Worm (Caenorhabditis elegans) whole organism, L3 larva: Measurements from ENCODE around the gene clec-70.
"Not testable (repeated sequence)": the region's sequence is repeated elsewhere in the genome, so short reads cannot be mapped to it uniquely, and the experiment has no call there.

Experiments used
- R02D3.7 ChIP-seq: fragments of 150-350 bp; optimal IDR thresholded peaks from 2 replicates; lab custom pipeline; 2014; ENCODE audit warnings: missing biosample characterization, missing genetic modification characterization
- aly-2 ChIP-seq: fragments of 150-350 bp; optimal IDR thresholded peaks from 2 replicates; lab custom pipeline; 2014; ENCODE audit warnings: missing biosample characterization, missing genetic modification characterization
- ceh-28 ChIP-seq: fragments of 150-350 bp; optimal IDR thresholded peaks from 2 replicates; lab custom pipeline; 2014; ENCODE audit warnings: missing biosample characterization, missing genetic modification reagents, missing genetic modification characterization
- ceh-82 ChIP-seq: fragments of 150-350 bp; optimal IDR thresholded peaks from 2 replicates; lab custom pipeline; 2014; ENCODE audit warnings: missing biosample characterization, missing genetic modification characterization
- ceh-9 ChIP-seq: sonication (generic microtip); optimal IDR thresholded peaks from 2 replicates; lab custom pipeline; 2018; ENCODE audit warnings: missing biosample characterization, missing genetic modification characterization
- egl-27 ChIP-seq: sonication (generic microtip); optimal IDR thresholded peaks from 4 replicates; lab custom pipeline; 2017; ENCODE audit warnings: missing biosample characterization, missing genetic modification reagents, missing genetic modification characterization
- egl-5 ChIP-seq: fragments of 150-350 bp; optimal IDR thresholded peaks from 2 replicates; lab custom pipeline; 2017; ENCODE audit warnings: missing biosample characterization, missing genetic modification reagents, missing genetic modification characterization, inconsistent platforms
- elt-1 ChIP-seq: fragments of 150-350 bp; optimal IDR thresholded peaks from 2 replicates; lab custom pipeline; 2014; ENCODE audit warnings: missing biosample characterization, missing genetic modification characterization
- fkh-10 ChIP-seq: sonication (generic microtip); optimal IDR thresholded peaks from 2 replicates; lab custom pipeline; 2017; ENCODE audit warnings: missing biosample characterization, missing genetic modification reagents, missing genetic modification characterization
- fkh-2 ChIP-seq: fragments of 150-350 bp; optimal IDR thresholded peaks from 2 replicates; lab custom pipeline; 2014; ENCODE audit warnings: missing biosample characterization, missing genetic modification reagents, missing genetic modification characterization
- jun-1 ChIP-seq: fragments of 150-350 bp; optimal IDR thresholded peaks from 2 replicates; lab custom pipeline; 2014; ENCODE audit warnings: missing biosample characterization, missing genetic modification reagents, missing genetic modification characterization
- lin-15B ChIP-seq: fragments of 150-350 bp; optimal IDR thresholded peaks from 2 replicates; lab custom pipeline; 2014; ENCODE audit warnings: missing biosample characterization, missing genetic modification characterization
- mdl-1 ChIP-seq: fragments of 150-350 bp; optimal IDR thresholded peaks from 2 replicates; lab custom pipeline; 2014; ENCODE audit warnings: missing biosample characterization, missing genetic modification characterization
- nfya-1 ChIP-seq: sonication (generic microtip); optimal IDR thresholded peaks from 2 replicates; lab custom pipeline; 2017; ENCODE audit warnings: missing genetic modification characterization, mild to moderate bottlenecking, missing compliant biosample characterization, antibody characterized with exemption, moderate library complexity; ENCODE audit not compliant: insufficient read depth
- nhr-11 ChIP-seq: fragments of 150-350 bp; optimal IDR thresholded peaks from 2 replicates; lab custom pipeline; 2014; ENCODE audit warnings: missing biosample characterization, missing genetic modification characterization
- nhr-12 ChIP-seq: fragments of 150-350 bp; optimal IDR thresholded peaks from 2 replicates; lab custom pipeline; 2014; ENCODE audit warnings: missing biosample characterization, missing genetic modification characterization
- nhr-23 ChIP-seq: fragments of 150-350 bp; optimal IDR thresholded peaks from 2 replicates; lab custom pipeline; 2014; ENCODE audit warnings: missing biosample characterization, missing genetic modification reagents, missing genetic modification characterization
- nhr-28 ChIP-seq: fragments of 150-350 bp; optimal IDR thresholded peaks from 2 replicates; lab custom pipeline; 2014; ENCODE audit warnings: missing biosample characterization, missing genetic modification characterization
- nhr-77 ChIP-seq: fragments of 150-350 bp; optimal IDR thresholded peaks from 2 replicates; lab custom pipeline; 2014; ENCODE audit warnings: missing biosample characterization, missing genetic modification characterization
- pqm-1 ChIP-seq: fragments of 150-350 bp; optimal IDR thresholded peaks from 2 replicates; lab custom pipeline; 2017; ENCODE audit warnings: missing biosample characterization, missing genetic modification characterization, inconsistent platforms
- sea-2 ChIP-seq: fragments of 150-350 bp; sonication (generic microtip); optimal IDR thresholded peaks from 4 replicates; lab custom pipeline; 2014; ENCODE audit warnings: missing biosample characterization, missing genetic modification reagents, missing genetic modification characterization
- skn-1 ChIP-seq: fragments of 150-350 bp; optimal IDR thresholded peaks from 2 replicates; lab custom pipeline; 2014; ENCODE audit warnings: missing biosample characterization, missing genetic modification characterization
- tbx-2 ChIP-seq: sonication (generic microtip); optimal IDR thresholded peaks from 2 replicates; lab custom pipeline; 2016; ENCODE audit warnings: mild to moderate bottlenecking, missing genetic modification characterization, missing compliant biosample characterization
- unc-62 ChIP-seq: fragments of 150-350 bp; sonication (generic microtip); optimal IDR thresholded peaks from 4 replicates; lab custom pipeline; 2014; ENCODE audit warnings: missing biosample characterization, missing genetic modification reagents, missing genetic modification characterization
- zag-1 ChIP-seq: fragments of 150-350 bp; optimal IDR thresholded peaks from 2 replicates; lab custom pipeline; 2014; ENCODE audit warnings: missing biosample characterization, missing genetic modification characterization
- ztf-11 ChIP-seq: fragments of 150-350 bp; optimal IDR thresholded peaks from 2 replicates; lab custom pipeline; 2014; ENCODE audit warnings: missing biosample characterization, missing genetic modification characterization

Gene clec-70

DNA sequence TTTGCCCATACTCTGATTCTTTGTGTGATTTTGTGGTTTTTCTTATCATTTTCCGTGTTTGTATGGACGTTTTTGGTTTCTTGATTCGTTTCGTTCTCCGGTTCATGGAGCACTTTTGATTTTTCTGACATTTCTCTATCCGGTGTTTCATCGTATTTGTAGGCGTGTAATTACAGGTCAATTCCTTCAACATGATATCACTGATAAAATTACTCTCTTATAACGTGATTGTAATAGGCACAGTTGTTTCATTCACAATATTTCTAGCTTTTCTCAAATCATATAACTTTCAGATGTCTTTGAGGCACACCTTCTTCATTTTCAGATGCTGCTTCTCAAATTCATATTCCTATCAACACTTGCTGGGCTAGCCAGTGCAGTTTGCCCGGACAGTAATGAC, at the start of gene clec-70:
TSS of gene clec-70 (plus strand) at position 301 of the 400 bp plus-strand sequence.
- not testable (repeated sequence) for TF ChIP-seq fkh-10 (GFP tag; lab: Kevin White, UChicago); unc-62 (GFP tag; lab: Kevin White, UChicago); ceh-9 (tag; lab: Kevin White, UChicago)
- TF ChIP-seq, all 47 proteins: peak for 0; not testable (repeated sequence) for 47

ce11 chrIV:3885369-3885768, 47.1 kb upstream of the clec-70 start, which contains the start of gene oac-22:
Gene oac-22, plus strand, starts transcription at chrIV:3885669.
- TF ChIP-seq jun-1 (tag; lab: Kevin White, UChicago) (no peak), skn-1 (tag; lab: Kevin White, UChicago) (no peak), nhr-12 (tag; lab: Kevin White, UChicago) (no peak), nfya-1 (tag; lab: Kevin White, UChicago) (no peak), zag-1 (tag; lab: Kevin White, UChicago) (no peak), tbx-2 (tag; lab: Kevin White, UChicago) (no peak), mdl-1 (no peak), nhr-23 (tag; lab: Kevin White, UChicago) (no peak), lin-15B (tag; lab: Kevin White, UChicago) (no peak), sea-2 (no peak), nhr-28 (no peak)

DNA sequence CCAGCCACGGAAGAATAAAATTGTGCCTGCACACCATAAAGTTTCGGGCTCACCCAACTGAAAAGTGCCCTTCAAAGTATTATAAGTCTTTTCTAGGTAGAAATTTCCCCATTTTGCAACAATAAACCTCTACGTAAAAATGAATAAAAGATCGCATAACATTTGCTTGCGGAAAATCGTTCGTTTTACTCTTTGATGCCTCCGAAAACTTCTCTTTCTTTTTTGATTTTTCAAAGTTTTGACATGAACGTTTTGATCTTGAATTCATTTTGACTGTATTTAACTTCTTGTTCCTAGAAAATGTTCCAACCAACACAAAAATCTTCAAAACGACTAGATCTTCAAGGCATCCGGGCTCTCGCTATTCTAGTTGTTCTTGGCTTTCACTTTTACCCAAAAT, 43.5 kb upstream of the clec-70 start, which contains the start of gene oac-21:
TSS of gene oac-21 (plus strand) at position 301 of the 400 bp plus-strand sequence.
- no peak for TF ChIP-seq sea-2
- TF ChIP-seq ceh-28 (tag; lab: Kevin White, UChicago): no peak
- no peak for TF ChIP-seq nhr-77 (tag; lab: Kevin White, UChicago)
- TF ChIP-seq ceh-82: no peak
- no peak for TF ChIP-seq R02D3.7 (tag; lab: Kevin White, UChicago)
- no peak for TF ChIP-seq egl-5 (tag; lab: Kevin White, UChicago)

- TF ChIP-seq egl-27 (tag; lab: Kevin White, UChicago) (no peak), egl-5 (tag; lab: Kevin White, UChicago) (no peak), zag-1 (tag; lab: Kevin White, UChicago) (no peak), mdl-1 (no peak), nhr-11 (tag; lab: Kevin White, UChicago) (no peak), ceh-28 (tag; lab: Kevin White, UChicago) (no peak), nhr-28 (no peak), R02D3.7 (tag; lab: Kevin White, UChicago) (no peak), pqm-1 (tag; lab: Kevin White, UChicago) (no peak), nfya-1 (tag; lab: Kevin White, UChicago) (no peak), elt-1 (tag; lab: Kevin White, UChicago) (no peak), aly-2 (tag; lab: Kevin White, UChicago) (no peak)
Observed at ce11 chrIV:3892027-3892426, 40.5 kb upstream of the clec-70 start, which contains the start of gene F56D6.9. Gene F56D6.9, plus strand, starts transcription at chrIV:3892327.

DNA sequence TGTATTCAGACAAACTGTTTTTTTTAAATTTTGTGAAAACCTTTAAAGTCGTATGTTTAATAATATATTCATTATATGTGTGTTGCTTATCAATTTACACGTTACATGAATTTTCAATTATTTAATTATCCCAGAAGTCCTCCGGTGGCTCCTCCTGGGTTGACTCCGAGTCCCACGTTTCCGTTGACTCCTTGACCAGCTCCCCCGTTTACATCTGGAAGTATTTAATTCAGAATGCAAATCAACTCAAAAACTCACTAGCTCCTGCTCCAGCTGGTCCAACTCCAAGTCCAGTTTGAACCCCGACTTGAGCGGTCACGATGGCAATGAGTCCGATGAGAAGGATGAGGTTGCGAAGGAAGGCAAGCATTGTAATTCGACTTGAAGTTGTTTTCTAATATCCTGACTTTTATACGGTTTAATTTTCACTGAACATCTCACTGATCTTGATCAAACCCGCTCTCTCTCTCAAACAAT, 38.5 kb upstream of the clec-70 start, which contains the start of gene F56D6.8:
TSS of gene F56D6.8 (minus strand) at position 427 of the 477 bp plus-strand sequence.
- TF ChIP-seq egl-27 (tag; lab: Kevin White, UChicago): no peak
- TF ChIP-seq pqm-1 (tag; lab: Kevin White, UChicago): no peak
- no peak for TF ChIP-seq fkh-2 (tag; lab: Kevin White, UChicago)
- TF ChIP-seq skn-1 (tag; lab: Kevin White, UChicago): no peak

DNA sequence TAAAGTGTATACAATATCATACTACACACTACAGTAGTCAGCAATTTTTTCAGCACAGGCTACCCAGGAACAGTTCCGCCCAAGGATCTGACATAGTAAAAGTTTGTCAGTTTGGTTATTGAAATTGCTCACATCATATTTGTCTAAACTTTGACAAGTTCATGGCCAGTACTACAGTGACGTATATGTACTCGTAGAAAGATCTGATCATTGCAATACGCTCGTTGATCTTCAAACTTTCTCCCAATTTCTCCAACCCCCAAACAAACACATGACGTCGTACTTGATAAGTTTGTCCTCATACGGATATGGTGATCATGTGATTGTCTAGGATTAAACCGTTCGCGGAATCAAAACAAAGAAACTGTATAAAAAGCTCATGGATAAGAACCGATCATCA, 37.7 kb upstream of the clec-70 start, which contains the start of gene dct-8:
TSS of gene dct-8 (plus strand) at position 301 of the 400 bp plus-strand sequence.
- TF ChIP-seq lin-15B (tag; lab: Kevin White, UChicago): no peak
- TF ChIP-seq elt-1 (tag; lab: Kevin White, UChicago): no peak
- no peak for TF ChIP-seq ztf-11 (tag; lab: Kevin White, UChicago)
